Worm (Caenorhabditis elegans) whole organism, L1 larva: ENCODE data around the gene dmsr-13.

Source experiments
- alr-1 ChIP-seq: fragments of 200-800 bp; sonication (Bioruptor generic); optimal IDR thresholded peaks from 2 replicates; lab custom pipeline; 2018; ENCODE audit warnings: borderline replicate concordance, mild to moderate bottlenecking, missing genetic modification characterization, missing compliant biosample characterization
- ama-1 ChIP-seq: fragments of 150-350 bp; optimal IDR thresholded peaks from 2 replicates; lab custom pipeline; 2014
- fkh-10 ChIP-seq: sonication (generic microtip); optimal IDR thresholded peaks from 2 replicates; lab custom pipeline; 2017; ENCODE audit warnings: missing biosample characterization, missing genetic modification reagents, missing genetic modification characterization
- lin-15B ChIP-seq: fragments of 150-350 bp; sonication (generic microtip); optimal IDR thresholded peaks from 3 replicates; lab custom pipeline; 2014; ENCODE audit warnings: missing biosample characterization, missing genetic modification characterization
- nhr-77 ChIP-seq: fragments of 150-350 bp; optimal IDR thresholded peaks from 2 replicates; lab custom pipeline; 2014; ENCODE audit warnings: missing biosample characterization, missing genetic modification characterization
- unc-98 ChIP-seq: fragments of 200-800 bp; sonication (Bioruptor generic); IDR thresholded peaks from 2 replicates; pipeline ENCODE4 v1.3.6; 2022; ENCODE audit warnings: missing genetic modification characterization, missing compliant biosample characterization
- zip-4 ChIP-seq: fragments of 200-800 bp; sonication (Bioruptor generic); optimal IDR thresholded peaks from 2 replicates; lab custom pipeline; 2018; ENCODE audit warnings: mild to moderate bottlenecking, missing genetic modification characterization, moderate library complexity, missing compliant biosample characterization

DNA sequence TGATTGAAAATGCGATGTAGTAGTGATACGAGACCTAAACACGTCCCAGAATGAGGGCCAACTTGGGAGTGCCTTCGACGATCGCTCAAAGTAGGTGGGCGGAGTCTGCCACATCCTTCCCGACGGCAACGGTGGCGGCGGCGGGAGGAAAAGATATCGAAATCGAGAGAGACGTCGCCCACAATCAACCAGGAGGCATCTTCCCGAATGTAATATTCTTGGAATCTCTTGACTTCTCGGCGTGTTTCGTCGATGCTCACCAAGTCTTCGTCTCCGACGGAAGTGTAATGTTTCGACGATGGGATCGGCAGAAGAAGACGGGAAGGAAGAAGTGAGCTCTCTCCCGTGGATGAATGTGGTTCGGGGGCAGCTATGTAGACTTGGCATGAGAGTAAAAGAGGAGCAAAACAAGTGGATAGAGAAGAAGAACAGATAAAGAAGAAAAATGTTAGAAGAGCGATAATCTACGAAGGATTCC, 51.2 kb downstream of the dmsr-13 start, which contains the start of the genes T25F10.1 and clik-1:
- TF ChIP-seq alr-1 (tag; lab: Kevin White, UChicago) (no peak), unc-98 (GFP tag; lab: Robert Waterston, UW) (no peak), fkh-10 (GFP tag; lab: Kevin White, UChicago) (no peak), ama-1 (lab: Kevin White, UChicago) (no peak), nhr-77 (tag; lab: Kevin White, UChicago) (no peak), zip-4 (GFP tag; lab: Kevin White, UChicago) (no peak), lin-15B (no peak)
